Worm (Caenorhabditis elegans) whole organism, L2 larva: Measurements from ENCODE around the gene alh-7.

Experiments
- C34F6.9 ChIP-seq: fragments of 150-350 bp; optimal IDR thresholded peaks from 2 replicates; lab custom pipeline; 2014; ENCODE audit warnings: missing biosample characterization, missing genetic modification characterization
- F13H6.1 ChIP-seq: sonication (generic microtip); optimal IDR thresholded peaks from 2 replicates; lab custom pipeline; 2016; ENCODE audit warnings: missing genetic modification characterization, missing compliant biosample characterization
- Y55F3AM.14 ChIP-seq: fragments of 200-800 bp; sonication (Bioruptor generic); optimal IDR thresholded peaks from 2 replicates; lab custom pipeline; 2018; ENCODE audit warnings: mild to moderate bottlenecking, missing genetic modification characterization, missing compliant biosample characterization
- ZK546.5 ChIP-seq: sonication (generic microtip); optimal IDR thresholded peaks from 2 replicates; lab custom pipeline; 2017; ENCODE audit warnings: missing biosample characterization, missing genetic modification characterization
- alr-1 ChIP-seq: fragments of 150-350 bp; optimal IDR thresholded peaks from 2 replicates; lab custom pipeline; 2014; ENCODE audit warnings: missing biosample characterization, missing genetic modification characterization
- aly-2 ChIP-seq: fragments of 150-350 bp; optimal IDR thresholded peaks from 2 replicates; lab custom pipeline; 2014; ENCODE audit warnings: missing biosample characterization, missing genetic modification characterization
- ama-1 ChIP-seq: fragments of 150-350 bp; optimal IDR thresholded peaks from 2 replicates; lab custom pipeline; 2018; ENCODE audit warnings: inconsistent platforms
- ceh-16 ChIP-seq: fragments of 150-350 bp; optimal IDR thresholded peaks from 2 replicates; lab custom pipeline; 2014; ENCODE audit warnings: missing biosample characterization, missing genetic modification characterization
- ceh-82 ChIP-seq: fragments of 150-350 bp; optimal IDR thresholded peaks from 2 replicates; lab custom pipeline; 2014; ENCODE audit warnings: missing biosample characterization, missing genetic modification characterization
- dmd-4 ChIP-seq: sonication (generic microtip); optimal IDR thresholded peaks from 2 replicates; lab custom pipeline; 2017; ENCODE audit warnings: missing biosample characterization, missing genetic modification characterization
- egl-27 ChIP-seq: sonication (generic microtip); optimal IDR thresholded peaks from 3 replicates; lab custom pipeline; 2017; ENCODE audit warnings: missing biosample characterization, missing genetic modification reagents, missing genetic modification characterization
- elt-1 ChIP-seq: fragments of 150-350 bp; optimal IDR thresholded peaks from 2 replicates; lab custom pipeline; 2014; ENCODE audit warnings: missing biosample characterization, missing genetic modification characterization
- elt-3 ChIP-seq: sonication (generic microtip); optimal IDR thresholded peaks from 2 replicates; lab custom pipeline; 2017; ENCODE audit warnings: missing biosample characterization, missing genetic modification characterization
- fos-1 ChIP-seq: fragments of 150-350 bp; optimal IDR thresholded peaks from 2 replicates; lab custom pipeline; 2014; ENCODE audit warnings: missing biosample characterization, missing genetic modification characterization
- lin-11 ChIP-seq: fragments of 150-350 bp; sonication (generic microtip); optimal IDR thresholded peaks from 2 replicates; lab custom pipeline; 2014; ENCODE audit warnings: missing biosample characterization, missing genetic modification characterization, inconsistent platforms, mixed read lengths
- lin-39 ChIP-seq: fragments of 150-350 bp; optimal IDR thresholded peaks from 2 replicates; lab custom pipeline; 2014; ENCODE audit warnings: missing biosample characterization, missing genetic modification reagents, missing genetic modification characterization
- lsy-2 ChIP-seq, 2 experiments: fragments of 150-350 bp in 1 of 2; sonication (generic microtip) in 1 of 2; optimal IDR thresholded peaks; 2 replicates each; lab custom pipeline; 2014 to 2017; ENCODE audit warnings: missing biosample characterization in 2 of 2, missing genetic modification characterization in 2 of 2
- mab-5 ChIP-seq: fragments of 150-350 bp; optimal IDR thresholded peaks from 2 replicates; lab custom pipeline; 2014; ENCODE audit warnings: missing biosample characterization, missing genetic modification characterization
- mbf-1 ChIP-seq: sonication (generic microtip); optimal IDR thresholded peaks from 2 replicates; lab custom pipeline; 2017; ENCODE audit warnings: missing biosample characterization, missing genetic modification characterization
- mdl-1 ChIP-seq, 2 experiments: fragments of 150-350 bp in 1 of 2; sonication (generic microtip) in 1 of 2; optimal IDR thresholded peaks; 2 replicates each; lab custom pipeline; 2017; ENCODE audit warnings: missing biosample characterization in 2 of 2, missing genetic modification characterization in 2 of 2
- nhr-10 ChIP-seq: sonication (generic microtip); optimal IDR thresholded peaks from 2 replicates; lab custom pipeline; 2017; ENCODE audit warnings: missing biosample characterization, missing genetic modification characterization
- nhr-12 ChIP-seq: fragments of 150-350 bp; optimal IDR thresholded peaks from 2 replicates; lab custom pipeline; 2014; ENCODE audit warnings: missing biosample characterization, missing genetic modification characterization
- nhr-129 ChIP-seq: fragments of 150-350 bp; optimal IDR thresholded peaks from 2 replicates; lab custom pipeline; 2014; ENCODE audit warnings: missing biosample characterization, missing genetic modification characterization
- nhr-21 ChIP-seq: fragments of 150-350 bp; optimal IDR thresholded peaks from 2 replicates; lab custom pipeline; 2014; ENCODE audit warnings: missing biosample characterization, missing genetic modification characterization
- nhr-23 ChIP-seq: fragments of 150-350 bp; optimal IDR thresholded peaks from 2 replicates; lab custom pipeline; 2014; ENCODE audit warnings: missing biosample characterization, missing genetic modification reagents, missing genetic modification characterization
- nhr-237 ChIP-seq: fragments of 150-350 bp; optimal IDR thresholded peaks from 2 replicates; lab custom pipeline; 2014; ENCODE audit warnings: missing biosample characterization, missing genetic modification characterization
- nhr-6 ChIP-seq: fragments of 150-350 bp; optimal IDR thresholded peaks from 2 replicates; lab custom pipeline; 2014; ENCODE audit warnings: missing biosample characterization, missing genetic modification characterization
- skn-1 ChIP-seq: sonication (generic microtip); optimal IDR thresholded peaks from 2 replicates; lab custom pipeline; 2017; ENCODE audit warnings: missing biosample characterization, missing genetic modification characterization
- sma-3 ChIP-seq: sonication (generic microtip); optimal IDR thresholded peaks from 2 replicates; lab custom pipeline; 2016; ENCODE audit warnings: missing genetic modification reagents, missing genetic modification characterization, missing compliant biosample characterization
- sma-9 ChIP-seq, 2 experiments: fragments of 150-350 bp in 1 of 2; sonication (generic microtip) in 1 of 2; optimal IDR thresholded peaks; 2 replicates each; lab custom pipeline; 2014 to 2016; ENCODE audit warnings: missing genetic modification characterization in 2 of 2, mild to moderate bottlenecking in 1 of 2, missing biosample characterization in 1 of 2, missing compliant biosample characterization in 1 of 2, missing genetic modification reagents in 1 of 2, moderate library complexity in 1 of 2
- snpc-4 ChIP-seq: fragments of 150-350 bp; optimal IDR thresholded peaks from 2 replicates; lab custom pipeline; 2014; ENCODE audit warnings: missing biosample characterization, missing genetic modification characterization
- unc-39 ChIP-seq: fragments of 150-350 bp; optimal IDR thresholded peaks from 2 replicates; lab custom pipeline; 2014; ENCODE audit warnings: missing biosample characterization, missing genetic modification characterization
- unc-55 ChIP-seq: fragments of 150-350 bp; sonication (generic microtip); optimal IDR thresholded peaks from 3 replicates; lab custom pipeline; 2014; ENCODE audit warnings: missing biosample characterization, missing genetic modification reagents, missing genetic modification characterization
- unc-62 ChIP-seq: fragments of 150-350 bp; optimal IDR thresholded peaks from 2 replicates; lab custom pipeline; 2014; ENCODE audit warnings: missing biosample characterization, missing genetic modification reagents, missing genetic modification characterization
- zag-1 ChIP-seq: fragments of 150-350 bp; optimal IDR thresholded peaks from 2 replicates; lab custom pipeline; 2014; ENCODE audit warnings: missing biosample characterization, missing genetic modification characterization
- ztf-11 ChIP-seq: sonication (generic microtip); optimal IDR thresholded peaks from 2 replicates; lab custom pipeline; 2017; ENCODE audit warnings: missing biosample characterization, missing genetic modification characterization
- ztf-4 ChIP-seq: fragments of 150-350 bp; optimal IDR thresholded peaks from 2 replicates; lab custom pipeline; 2014; ENCODE audit warnings: missing biosample characterization, missing genetic modification characterization

alh-7 gene

DNA sequence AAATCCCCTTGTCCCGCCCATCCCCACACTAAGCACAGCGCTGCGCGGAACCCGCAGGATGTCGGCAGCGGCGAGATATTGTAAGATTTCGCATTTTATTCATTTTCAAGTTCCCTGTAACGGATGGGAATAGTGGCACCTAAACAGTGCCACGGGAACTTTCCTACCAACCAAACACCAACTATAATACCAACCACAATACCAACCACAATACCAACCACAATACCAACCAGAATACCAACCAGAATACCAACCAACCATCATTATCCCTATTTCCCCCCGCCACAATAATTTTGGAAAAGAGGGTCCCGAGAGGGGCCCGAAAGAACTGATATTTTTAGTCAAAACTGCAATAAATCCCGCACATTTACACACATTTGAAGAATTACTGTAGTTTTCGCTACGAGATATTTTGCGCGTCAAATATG, 30.4 kb upstream of the alh-7 start:
- TF ChIP-seq skn-1 (tag; lab: Kevin White, UChicago) = no peak
- no peak for TF ChIP-seq unc-39
- no peak for TF ChIP-seq Y55F3AM.14 (GFP tag; lab: Kevin White, UChicago)
- no peak for TF ChIP-seq lin-39 (tag; lab: Kevin White, UChicago)
- no peak for TF ChIP-seq egl-27 (tag; lab: Kevin White, UChicago)
- peak; percentile 90 for TF ChIP-seq snpc-4
- TF ChIP-seq nhr-21 = no peak
- TF ChIP-seq sma-3 (GFP tag; lab: Kevin White, UChicago) = peak; percentile 9
- no peak for TF ChIP-seq dmd-4 (tag; lab: Kevin White, UChicago)

DNA sequence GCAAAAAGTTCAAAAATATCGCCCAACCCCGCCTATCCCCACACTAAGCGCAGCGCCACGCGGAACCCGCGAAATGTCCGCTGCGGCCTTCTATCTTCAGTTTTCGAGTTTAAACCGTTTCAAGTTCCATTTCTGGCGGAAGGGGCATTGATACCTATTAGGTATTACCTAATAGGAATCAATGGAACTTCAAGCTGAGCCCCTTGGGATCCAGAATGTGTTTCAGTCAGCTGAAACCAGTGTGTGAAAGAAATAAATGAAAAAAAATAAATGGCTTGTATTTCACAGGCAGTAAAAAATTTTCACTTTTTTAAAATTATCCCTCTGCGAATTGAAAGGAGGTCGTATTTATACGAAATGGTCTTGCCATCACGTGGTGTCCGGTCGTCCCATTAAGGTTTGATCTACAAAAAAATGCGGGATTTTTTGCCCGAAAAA, 29.6 kb upstream of the alh-7 start:
- TF ChIP-seq unc-55 = peak; percentile 17
- TF ChIP-seq mab-5 (tag; lab: Kevin White, UChicago) = no peak
- no peak for TF ChIP-seq nhr-6
- no peak for TF ChIP-seq elt-3 (tag; lab: Kevin White, UChicago)
- TF ChIP-seq nhr-237 (tag; lab: Kevin White, UChicago) = no peak
- no peak for TF ChIP-seq mbf-1
- TF ChIP-seq aly-2 (tag; lab: Kevin White, UChicago) = no peak
- TF ChIP-seq unc-62 (GFP tag; lab: Kevin White, UChicago) = no peak
- no peak for TF ChIP-seq zag-1 (tag; lab: Kevin White, UChicago)
- peak; percentile 91 for TF ChIP-seq snpc-4

ce11 chrII:13517600-13517999, 26.0 kb upstream of the alh-7 start, which contains the start of gene sre-45:
TSS of gene sre-45 (plus strand) at chrII:13517900.
- TF ChIP-seq nhr-23 (tag; lab: Kevin White, UChicago) = no peak
- no peak for TF ChIP-seq zag-1 (tag; lab: Kevin White, UChicago)
- no peak for TF ChIP-seq nhr-6
- no peak for TF ChIP-seq ztf-4 (tag; lab: Kevin White, UChicago)
- TF ChIP-seq nhr-21 = no peak
- no peak for TF ChIP-seq sma-3 (GFP tag; lab: Kevin White, UChicago)
- TF ChIP-seq C34F6.9 (tag; lab: Kevin White, UChicago) = no peak
- TF ChIP-seq egl-27 (tag; lab: Kevin White, UChicago) = no peak
- TF ChIP-seq ceh-16 (tag; lab: Kevin White, UChicago) = no peak
- no peak for TF ChIP-seq ceh-82 (tag; lab: Kevin White, UChicago)
- no peak for TF ChIP-seq F13H6.1 (tag; lab: Kevin White, UChicago)
- TF ChIP-seq lsy-2 (tag; optimal IDR thresholded peaks at IDR 0.05; lab: Kevin White, UChicago) = no peak
- no peak for TF ChIP-seq ztf-11 (tag; lab: Kevin White, UChicago)
- TF ChIP-seq nhr-129 = no peak
- no peak for TF ChIP-seq mab-5 (tag; lab: Kevin White, UChicago)

DNA sequence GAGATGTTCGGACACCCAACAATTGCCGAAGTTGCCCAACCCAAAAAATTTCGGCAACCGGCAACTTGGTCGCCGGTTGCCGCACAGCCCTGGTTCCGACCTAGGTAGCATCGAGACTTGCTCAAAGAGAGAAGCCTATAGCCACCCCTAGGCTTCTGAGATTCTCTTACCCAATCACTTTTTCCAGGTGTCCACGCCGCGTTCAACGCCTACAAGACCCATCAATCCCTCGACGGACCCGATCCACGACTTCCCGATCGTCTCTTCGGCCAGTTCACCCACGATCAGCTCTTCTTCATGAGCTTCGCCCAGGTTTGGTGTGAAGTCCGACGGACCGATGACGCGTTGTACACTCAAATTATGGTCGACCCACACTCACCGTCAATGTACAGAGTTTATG, 24.2 kb upstream of the alh-7 start:
- TF ChIP-seq elt-1 (tag; lab: Kevin White, UChicago) (no peak), snpc-4 (no peak)

DNA sequence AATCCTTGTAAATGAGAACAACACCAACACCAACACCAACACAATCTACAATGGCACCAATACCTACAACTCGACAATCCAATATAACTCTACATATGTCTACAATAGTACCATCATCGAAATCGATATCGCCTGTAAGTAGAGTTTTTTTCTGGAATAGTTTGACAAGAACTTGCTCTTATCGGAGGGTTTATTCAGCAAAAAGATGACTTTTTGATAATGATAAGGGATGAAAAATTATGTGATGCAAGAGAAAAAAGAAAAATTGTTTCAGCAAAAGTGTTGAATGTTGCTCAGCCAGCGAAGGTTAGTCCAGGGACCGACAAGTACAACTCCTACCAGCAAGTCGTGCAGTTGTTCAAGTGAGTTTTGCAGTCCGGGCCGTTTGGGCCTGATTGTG, 17.0 kb upstream of the alh-7 start:
- TF ChIP-seq alr-1 (no peak), nhr-129 (peak; percentile 38), ZK546.5 (no peak), sma-9 (GFP tag; optimal IDR thresholded peaks at IDR 0.05; lab: Kevin White, UChicago) (no peak), sma-9 (tag; optimal IDR thresholded peaks at IDR 0.05; lab: Kevin White, UChicago) (no peak), mdl-1 (tag; optimal IDR thresholded peaks at IDR 0.05; lab: Kevin White, UChicago) (no peak), lin-39 (tag; lab: Kevin White, UChicago) (no peak), nhr-10 (tag; lab: Kevin White, UChicago) (no peak), lin-11 (tag; lab: Kevin White, UChicago) (no peak), ama-1 (no peak), nhr-12 (no peak), lsy-2 (tag; optimal IDR thresholded peaks at IDR 0.05; lab: Kevin White, UChicago) (no peak), elt-3 (tag; lab: Kevin White, UChicago) (no peak), sma-3 (GFP tag; lab: Kevin White, UChicago) (no peak), fos-1 (peak; percentile 85), unc-39 (no peak)
